Worm (Caenorhabditis elegans) whole organism, L4 larva: Measurements from ENCODE around the gene hsp-12.6.

Source experiments
- F10B5.3 ChIP-seq: sonication (generic microtip); optimal IDR thresholded peaks from 2 replicates; lab custom pipeline; 2016; ENCODE audit warnings: mild to moderate bottlenecking, missing genetic modification characterization, missing compliant biosample characterization
- F37D6.2 ChIP-seq: sonication (generic microtip); optimal IDR thresholded peaks from 2 replicates; lab custom pipeline; 2016; ENCODE audit warnings: mild to moderate bottlenecking, missing genetic modification characterization, missing compliant biosample characterization
- T26A8.4 ChIP-seq: fragments of 200-800 bp; sonication (Bioruptor generic); IDR thresholded peaks from 2 replicates; pipeline ENCODE4 v1.3.6; 2022; ENCODE audit warnings: missing genetic modification characterization, missing compliant biosample characterization
- Y105C5A.15 ChIP-seq: fragments of 200-800 bp; sonication (Bioruptor generic); IDR thresholded peaks from 2 replicates; pipeline ENCODE4 v1.3.6; 2022; ENCODE audit warnings: missing genetic modification characterization, missing compliant biosample characterization
- Y5F2A.4 ChIP-seq: fragments of 200-800 bp; sonication (Bioruptor generic); optimal IDR thresholded peaks from 2 replicates; lab custom pipeline; 2018; ENCODE audit warnings: mild to moderate bottlenecking, missing genetic modification characterization, missing compliant biosample characterization
- Y75B8A.6 ChIP-seq: fragments of 200-800 bp; sonication (Bioruptor generic); IDR thresholded peaks from 2 replicates; pipeline ENCODE4 v1.3.6; 2022; ENCODE audit warnings: missing genetic modification reagents, missing genetic modification characterization, missing compliant biosample characterization
- ZK337.2 ChIP-seq: fragments of 200-800 bp; sonication (Bioruptor generic); IDR thresholded peaks from 2 replicates; pipeline ENCODE4 v1.3.6; 2022; ENCODE audit warnings: missing genetic modification reagents, missing genetic modification characterization, missing compliant biosample characterization
- ZK546.5 ChIP-seq, 2 experiments: sonication (generic microtip); optimal IDR thresholded peaks; 2 replicates each; lab custom pipeline; 2017; ENCODE audit warnings: missing biosample characterization in 2 of 2, missing genetic modification characterization in 2 of 2
- aha-1 ChIP-seq: fragments of 150-350 bp; peaks from one replicate; lab custom pipeline; 2014; ENCODE audit warnings: missing biosample characterization, missing genetic modification characterization
- ama-1 ChIP-seq: fragments of 150-350 bp; optimal IDR thresholded peaks from 2 replicates; lab custom pipeline; 2014; ENCODE audit warnings: inconsistent platforms, mixed read lengths
- arid-1 ChIP-seq: fragments of 200-800 bp; sonication (Bioruptor generic); conservative IDR thresholded peaks from 2 replicates; pipeline ENCODE4 v1.3.6; 2022; ENCODE audit warnings: missing genetic modification reagents, missing genetic modification characterization, missing compliant biosample characterization
- ceh-20 ChIP-seq: fragments of 200-800 bp; sonication (Bioruptor generic); IDR thresholded peaks from 2 replicates; pipeline ENCODE4 v1.3.6; 2022; ENCODE audit warnings: missing genetic modification reagents, missing genetic modification characterization, missing compliant biosample characterization
- ces-1 ChIP-seq: fragments of 150-350 bp; sonication (generic microtip); optimal IDR thresholded peaks from 4 replicates; lab custom pipeline; 2014; ENCODE audit warnings: missing biosample characterization, missing genetic modification reagents, missing genetic modification characterization
- daf-12 ChIP-seq: fragments of 150-350 bp; optimal IDR thresholded peaks from 2 replicates; lab custom pipeline; 2014; ENCODE audit warnings: missing biosample characterization, missing genetic modification reagents, missing genetic modification characterization
- daf-16 ChIP-seq, 3 experiments: sonication (generic microtip); optimal IDR thresholded peaks; 2 replicates each; lab custom pipeline; 2016 to 2017; ENCODE audit warnings: missing genetic modification characterization in 3 of 3, missing genetic modification reagents in 3 of 3, mild to moderate bottlenecking in 2 of 3, missing compliant biosample characterization in 2 of 3, missing biosample characterization in 1 of 3, moderate library complexity in 1 of 3
- duxl-1 ChIP-seq: sonication (generic microtip); optimal IDR thresholded peaks from 2 replicates; lab custom pipeline; 2016; ENCODE audit warnings: mild to moderate bottlenecking, missing genetic modification characterization, moderate library complexity, missing compliant biosample characterization; ENCODE audit not compliant: poor library complexity
- dve-1 ChIP-seq: sonication (generic microtip); optimal IDR thresholded peaks from 2 replicates; lab custom pipeline; 2017; ENCODE audit warnings: antibody characterized with exemption, mild to moderate bottlenecking, missing genetic modification characterization, missing compliant biosample characterization; ENCODE audit not compliant: insufficient read depth
- egl-27 ChIP-seq: sonication (generic microtip); optimal IDR thresholded peaks from 3 replicates; lab custom pipeline; 2017; ENCODE audit warnings: missing biosample characterization, missing genetic modification reagents, missing genetic modification characterization
- hif-1 ChIP-seq, 2 experiments: sonication (generic microtip); optimal IDR thresholded peaks; 2 replicates each; lab custom pipeline; 2016 to 2017; ENCODE audit warnings: missing compliant biosample characterization in 2 of 2, missing genetic modification characterization in 2 of 2, missing genetic modification reagents in 2 of 2, missing genotype in 2 of 2, mild to moderate bottlenecking in 1 of 2
- hlh-11 ChIP-seq: fragments of 200-800 bp; sonication (Bioruptor generic); optimal IDR thresholded peaks from 2 replicates; lab custom pipeline; 2018; ENCODE audit warnings: mild to moderate bottlenecking, missing genetic modification characterization, missing compliant biosample characterization
- hmg-1.1 ChIP-seq: fragments of 200-800 bp; sonication (Bioruptor generic); IDR thresholded peaks from 2 replicates; pipeline ENCODE4 v1.3.6; 2022; ENCODE audit warnings: missing genetic modification reagents, missing genetic modification characterization, missing compliant biosample characterization
- jun-1 ChIP-seq: fragments of 150-350 bp; optimal IDR thresholded peaks from 2 replicates; lab custom pipeline; 2014; ENCODE audit warnings: missing biosample characterization, missing genetic modification reagents, missing genetic modification characterization
- lim-7 ChIP-seq: fragments of 200-800 bp; sonication (Bioruptor generic); IDR thresholded peaks from 2 replicates; pipeline ENCODE4 v1.3.6; 2022; ENCODE audit warnings: missing genetic modification characterization, missing compliant biosample characterization
- lin-29 ChIP-seq: fragments of 200-800 bp; sonication (Bioruptor generic); IDR thresholded peaks from 2 replicates; pipeline ENCODE4 v1.3.6; 2022; ENCODE audit warnings: missing genetic modification reagents, missing genetic modification characterization, missing compliant biosample characterization
- lin-39 ChIP-seq: fragments of 150-350 bp; optimal IDR thresholded peaks from 2 replicates; lab custom pipeline; 2014; ENCODE audit warnings: missing biosample characterization, missing genetic modification reagents, missing genetic modification characterization
- lsy-2 ChIP-seq, 2 experiments: fragments of 150-350 bp in 1 of 2; sonication (generic microtip) in 1 of 2; optimal IDR thresholded peaks; 2 replicates each; lab custom pipeline; 2014 to 2017; ENCODE audit warnings: missing biosample characterization in 2 of 2, missing genetic modification characterization in 2 of 2
- mdt-29 ChIP-seq: fragments of 200-800 bp; sonication (Bioruptor generic); IDR thresholded peaks from 2 replicates; pipeline ENCODE4 v1.3.6; 2022; ENCODE audit warnings: missing genetic modification reagents, missing genetic modification characterization, missing compliant biosample characterization
- mep-1 ChIP-seq: fragments of 150-350 bp; sonication (generic microtip); optimal IDR thresholded peaks from 3 replicates; lab custom pipeline; 2014; ENCODE audit warnings: missing biosample characterization, missing genetic modification characterization
- mes-2 ChIP-seq: sonication (generic microtip); optimal IDR thresholded peaks from 2 replicates; lab custom pipeline; 2016; ENCODE audit warnings: missing genotype, mild to moderate bottlenecking, missing genetic modification characterization, missing compliant biosample characterization; ENCODE audit not compliant: poor library complexity, severe bottlenecking
- mxl-2 ChIP-seq: fragments of 200-800 bp; sonication (Bioruptor generic); conservative IDR thresholded peaks from 2 replicates; pipeline ENCODE4 v1.3.6; 2022; ENCODE audit warnings: missing genetic modification reagents, missing genetic modification characterization, missing compliant biosample characterization
- mxl-3 ChIP-seq: fragments of 200-800 bp; sonication (Bioruptor generic); optimal IDR thresholded peaks from 2 replicates; lab custom pipeline; 2018; ENCODE audit warnings: mild to moderate bottlenecking, missing genetic modification characterization, missing compliant biosample characterization
- nhr-10 ChIP-seq: fragments of 150-350 bp; optimal IDR thresholded peaks from 2 replicates; lab custom pipeline; 2014; ENCODE audit warnings: missing biosample characterization, missing genetic modification characterization
- nhr-11 ChIP-seq: fragments of 150-350 bp; optimal IDR thresholded peaks from 2 replicates; lab custom pipeline; 2014; ENCODE audit warnings: missing biosample characterization, missing genetic modification characterization
- nhr-28 ChIP-seq: fragments of 150-350 bp; optimal IDR thresholded peaks from 2 replicates; lab custom pipeline; 2014; ENCODE audit warnings: missing biosample characterization, missing genetic modification characterization
- nhr-76 ChIP-seq: fragments of 150-350 bp; optimal IDR thresholded peaks from 2 replicates; lab custom pipeline; 2014; ENCODE audit warnings: missing biosample characterization, missing genetic modification characterization
- nhr-77 ChIP-seq: fragments of 150-350 bp; optimal IDR thresholded peaks from 2 replicates; lab custom pipeline; 2014; ENCODE audit warnings: missing biosample characterization, missing genetic modification characterization
- pqm-1 ChIP-seq: sonication (generic microtip); optimal IDR thresholded peaks from 2 replicates; lab custom pipeline; 2017; ENCODE audit warnings: missing biosample characterization, missing genetic modification characterization
- skn-1 ChIP-seq: fragments of 150-350 bp; optimal IDR thresholded peaks from 2 replicates; lab custom pipeline; 2014; ENCODE audit warnings: missing biosample characterization, missing genetic modification characterization
- snpc-4 ChIP-seq: fragments of 150-350 bp; optimal IDR thresholded peaks from 2 replicates; lab custom pipeline; 2014; ENCODE audit warnings: missing biosample characterization, missing genetic modification characterization
- spr-1 ChIP-seq: sonication (generic microtip); optimal IDR thresholded peaks from 2 replicates; lab custom pipeline; 2016; ENCODE audit warnings: mild to moderate bottlenecking, missing genetic modification characterization, missing compliant biosample characterization
- tra-1 ChIP-seq: fragments of 200-800 bp; sonication (Bioruptor generic); IDR thresholded peaks from 2 replicates; pipeline ENCODE4 v1.3.6; 2022; ENCODE audit warnings: missing genetic modification reagents, missing genetic modification characterization, missing compliant biosample characterization
- zag-1 ChIP-seq: fragments of 150-350 bp; optimal IDR thresholded peaks from 2 replicates; lab custom pipeline; 2014; ENCODE audit warnings: missing biosample characterization, missing genetic modification characterization
- zfp-3 ChIP-seq: fragments of 200-800 bp; sonication (Bioruptor generic); conservative IDR thresholded peaks from 2 replicates; pipeline ENCODE4 v1.3.6; 2022; ENCODE audit warnings: missing genetic modification reagents, missing genetic modification characterization, missing compliant biosample characterization

Gene hsp-12.6

DNA sequence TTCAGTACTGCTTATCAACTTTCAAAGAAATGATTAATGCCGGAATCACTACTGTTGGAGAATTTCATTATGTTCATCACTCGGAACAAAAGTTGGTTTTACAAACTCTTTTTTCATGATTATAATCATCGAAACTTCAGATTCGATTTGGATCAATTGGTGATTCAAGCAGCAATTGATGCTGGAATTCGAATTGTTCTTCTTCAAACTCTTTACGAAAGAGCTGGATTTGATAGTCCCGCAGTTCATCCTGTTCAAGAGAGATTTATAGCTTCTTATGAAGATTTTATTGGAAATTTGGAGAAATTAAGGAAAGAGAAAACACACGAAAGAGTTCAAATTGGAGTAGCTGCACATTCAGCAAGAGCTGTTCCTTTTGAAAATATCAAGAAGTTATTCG lies 4.8 kb upstream of the hsp-12.6 start:
- TF ChIP-seq lin-29 (GFP tag; lab: Robert Waterston, UW) (no peak), aha-1 (peak; percentile 95)

DNA sequence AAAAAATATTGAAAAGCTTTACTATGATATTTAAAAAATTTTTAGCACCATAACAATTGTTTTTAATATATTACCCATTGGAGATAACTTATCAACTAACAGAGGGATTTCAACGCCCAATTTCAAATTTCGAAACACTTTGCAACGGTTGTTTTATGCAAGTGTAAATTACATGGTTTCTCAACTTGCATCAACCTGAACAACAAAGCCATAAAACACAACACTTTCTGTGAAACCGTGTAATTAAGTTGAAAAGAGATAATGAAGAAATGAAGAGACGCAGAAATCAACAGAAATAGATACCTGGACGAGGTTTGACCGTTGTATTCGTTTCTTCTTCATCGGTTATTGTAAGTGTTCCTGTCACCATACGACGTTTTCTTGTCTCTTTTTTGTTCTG lies 3.3 kb upstream of the hsp-12.6 start, which contains the start of gene cpin-1:
cpin-1 (plus strand) TSS at position 301 of the 400 bp plus-strand sequence.
- TF ChIP-seq zfp-3 (GFP tag; lab: Robert Waterston, UW), result no peak

- TF ChIP-seq ces-1 (GFP tag; lab: Kevin White, UChicago) (no peak), hif-1 (tag; optimal IDR thresholded peaks at IDR 0.05; lab: Kevin White, UChicago) (peak in 1 of 2 experiments; percentile 1)
Measured at ce11 chrIV:9445407-9445806, 1.6 kb downstream of the hsp-12.6 start, which contains the start of gene hsp-12.3. Gene hsp-12.3, minus strand, starts transcription at chrIV:9445507.

ce11 chrIV:9444417-9445026 lies 2.5 kb downstream of the hsp-12.6 start:
- peak; percentile 35 to 87 for TF ChIP-seq daf-16 (GFP tag; optimal IDR thresholded peaks at IDR 0.05; lab: Kevin White, UChicago)
- TF ChIP-seq daf-16 (tag; optimal IDR thresholded peaks at IDR 0.05; lab: Kevin White, UChicago), result peak; percentile 98
- TF ChIP-seq ZK546.5 (tag; optimal IDR thresholded peaks at IDR 0.05; lab: Kevin White, UChicago), result peak in 1 of 2 experiments; percentile 1
- peak; percentile 81 for TF ChIP-seq F37D6.2 (tag; lab: Kevin White, UChicago)
- TF ChIP-seq mep-1 (tag; lab: Kevin White, UChicago), result peak; percentile 97
- peak; percentile 37 for TF ChIP-seq zag-1 (tag; lab: Kevin White, UChicago)
- peak; percentile 97 for TF ChIP-seq dve-1 (tag; lab: Kevin White, UChicago)
- no peak for TF ChIP-seq pqm-1 (tag; lab: Kevin White, UChicago)
- no peak for TF ChIP-seq nhr-76 (tag; lab: Kevin White, UChicago)
- peak; percentile 85 for TF ChIP-seq jun-1
- peak; percentile 77 for TF ChIP-seq mxl-3 (GFP tag; lab: Kevin White, UChicago)
- TF ChIP-seq nhr-28 (tag; lab: Kevin White, UChicago), result peak; percentile 88
- peak; percentile 81 for TF ChIP-seq F10B5.3 (tag; lab: Kevin White, UChicago)
- TF ChIP-seq snpc-4 (tag; lab: Kevin White, UChicago), result peak; percentile 97
- peak; percentile 75 to 93 for TF ChIP-seq lsy-2 (tag; optimal IDR thresholded peaks at IDR 0.05; lab: Kevin White, UChicago)
- TF ChIP-seq ZK337.2 (GFP tag; lab: Robert Waterston, UW), result 0 out of 2 replicates have a peak, but pooled peaks have one; percentile 33
- no peak for TF ChIP-seq daf-12 (tag; lab: Kevin White, UChicago)
- no peak for TF ChIP-seq mxl-2 (GFP tag; lab: Robert Waterston, UW)
- peak; percentile 81 for TF ChIP-seq spr-1 (tag; lab: Kevin White, UChicago)
- peak; percentile 99 for TF ChIP-seq ama-1 (lab: Kevin White, UChicago)
- TF ChIP-seq Y105C5A.15 (GFP tag; lab: Robert Waterston, UW), result no peak
- peak; percentile 94 for TF ChIP-seq hmg-1.1
- TF ChIP-seq arid-1, result peak; percentile 74
- TF ChIP-seq tra-1 (GFP tag; lab: Robert Waterston, UW), result peak; percentile 39; the same call in 1 of the 2 replicates
- peak; percentile 93 for TF ChIP-seq T26A8.4 (GFP tag; lab: Robert Waterston, UW)
- TF ChIP-seq duxl-1 (tag; lab: Kevin White, UChicago), result peak; percentile 84
- peak; percentile 86 for TF ChIP-seq zfp-3 (GFP tag; lab: Robert Waterston, UW)
- peak; percentile 79 to 86 for TF ChIP-seq hif-1 (tag; optimal IDR thresholded peaks at IDR 0.05; lab: Kevin White, UChicago)
- TF ChIP-seq skn-1 (tag; lab: Kevin White, UChicago), result no peak
- TF ChIP-seq lin-39 (tag; lab: Kevin White, UChicago), result no peak
- TF ChIP-seq Y75B8A.6 (GFP tag; lab: Robert Waterston, UW), result no peak
- TF ChIP-seq lim-7 (GFP tag; lab: Robert Waterston, UW), result peak; percentile 60; the same call in 1 of the 2 replicates
- peak; percentile 87 for TF ChIP-seq nhr-10
- TF ChIP-seq mes-2 (tag; lab: Kevin White, UChicago), result peak; percentile 88
- peak; percentile 67; the same call in 1 of the 2 replicates for TF ChIP-seq mdt-29 (GFP tag; lab: Robert Waterston, UW)
- peak; percentile 9 for TF ChIP-seq Y5F2A.4 (GFP tag; lab: Kevin White, UChicago)
- TF ChIP-seq nhr-11 (tag; lab: Kevin White, UChicago), result peak; percentile 92
- no peak for TF ChIP-seq egl-27
- TF ChIP-seq nhr-77, result peak; percentile 88
- peak; percentile 88 for TF ChIP-seq ceh-20 (GFP tag; lab: Robert Waterston, UW)
- TF ChIP-seq hlh-11 (tag; lab: Kevin White, UChicago), result peak; percentile 92
